Worm (Caenorhabditis elegans) whole organism, L2 larva: ENCODE results near the gene cyp-35B3.

ENCODE experiments used
- C34F6.9 ChIP-seq: fragments of 150-350 bp; optimal IDR thresholded peaks from 2 replicates; lab custom pipeline; 2014; ENCODE audit warnings: missing biosample characterization, missing genetic modification characterization
- R02D3.7 ChIP-seq: fragments of 150-350 bp; optimal IDR thresholded peaks from 2 replicates; lab custom pipeline; 2014; ENCODE audit warnings: missing biosample characterization, missing genetic modification characterization
- Y55F3AM.14 ChIP-seq: fragments of 200-800 bp; sonication (Bioruptor generic); optimal IDR thresholded peaks from 2 replicates; lab custom pipeline; 2018; ENCODE audit warnings: mild to moderate bottlenecking, missing genetic modification characterization, missing compliant biosample characterization
- ZK546.5 ChIP-seq: sonication (generic microtip); optimal IDR thresholded peaks from 2 replicates; lab custom pipeline; 2017; ENCODE audit warnings: missing biosample characterization, missing genetic modification characterization
- alr-1 ChIP-seq: fragments of 150-350 bp; optimal IDR thresholded peaks from 2 replicates; lab custom pipeline; 2014; ENCODE audit warnings: missing biosample characterization, missing genetic modification characterization
- aly-2 ChIP-seq: fragments of 150-350 bp; optimal IDR thresholded peaks from 2 replicates; lab custom pipeline; 2014; ENCODE audit warnings: missing biosample characterization, missing genetic modification characterization
- ama-1 ChIP-seq: fragments of 150-350 bp; optimal IDR thresholded peaks from 2 replicates; lab custom pipeline; 2018; ENCODE audit warnings: inconsistent platforms
- blmp-1 ChIP-seq: sonication (generic microtip); optimal IDR thresholded peaks from 2 replicates; lab custom pipeline; 2017; ENCODE audit warnings: missing genetic modification characterization, mild to moderate bottlenecking, missing compliant biosample characterization, antibody characterized with exemption, moderate library complexity; ENCODE audit not compliant: insufficient read depth
- ceh-16 ChIP-seq: fragments of 150-350 bp; optimal IDR thresholded peaks from 2 replicates; lab custom pipeline; 2014; ENCODE audit warnings: missing biosample characterization, missing genetic modification characterization
- ceh-82 ChIP-seq: fragments of 150-350 bp; optimal IDR thresholded peaks from 2 replicates; lab custom pipeline; 2014; ENCODE audit warnings: missing biosample characterization, missing genetic modification characterization
- elt-3 ChIP-seq: sonication (generic microtip); optimal IDR thresholded peaks from 2 replicates; lab custom pipeline; 2017; ENCODE audit warnings: missing biosample characterization, missing genetic modification characterization
- fos-1 ChIP-seq: fragments of 150-350 bp; optimal IDR thresholded peaks from 2 replicates; lab custom pipeline; 2014; ENCODE audit warnings: missing biosample characterization, missing genetic modification characterization
- lin-13 ChIP-seq: fragments of 150-350 bp; optimal IDR thresholded peaks from 2 replicates; lab custom pipeline; 2014; ENCODE audit warnings: missing biosample characterization, missing genetic modification reagents, missing genetic modification characterization
- lsy-2 ChIP-seq, 2 experiments: fragments of 150-350 bp in 1 of 2; sonication (generic microtip) in 1 of 2; optimal IDR thresholded peaks; 2 replicates each; lab custom pipeline; 2014 to 2017; ENCODE audit warnings: missing biosample characterization in 2 of 2, missing genetic modification characterization in 2 of 2
- mab-5 ChIP-seq: fragments of 150-350 bp; optimal IDR thresholded peaks from 2 replicates; lab custom pipeline; 2014; ENCODE audit warnings: missing biosample characterization, missing genetic modification characterization
- nhr-10 ChIP-seq: sonication (generic microtip); optimal IDR thresholded peaks from 2 replicates; lab custom pipeline; 2017; ENCODE audit warnings: missing biosample characterization, missing genetic modification characterization
- nhr-23 ChIP-seq: fragments of 150-350 bp; optimal IDR thresholded peaks from 2 replicates; lab custom pipeline; 2014; ENCODE audit warnings: missing biosample characterization, missing genetic modification reagents, missing genetic modification characterization
- nhr-237 ChIP-seq: fragments of 150-350 bp; optimal IDR thresholded peaks from 2 replicates; lab custom pipeline; 2014; ENCODE audit warnings: missing biosample characterization, missing genetic modification characterization
- nhr-6 ChIP-seq: fragments of 150-350 bp; optimal IDR thresholded peaks from 2 replicates; lab custom pipeline; 2014; ENCODE audit warnings: missing biosample characterization, missing genetic modification characterization
- peb-1 ChIP-seq: fragments of 150-350 bp; optimal IDR thresholded peaks from 2 replicates; lab custom pipeline; 2014; ENCODE audit warnings: missing biosample characterization, missing genetic modification characterization
- sem-4 ChIP-seq: fragments of 150-350 bp; optimal IDR thresholded peaks from 2 replicates; lab custom pipeline; 2014; ENCODE audit warnings: missing biosample characterization, missing genetic modification reagents, missing genetic modification characterization
- sma-9 ChIP-seq, 2 experiments: fragments of 150-350 bp in 1 of 2; sonication (generic microtip) in 1 of 2; optimal IDR thresholded peaks; 2 replicates each; lab custom pipeline; 2014 to 2016; ENCODE audit warnings: missing genetic modification characterization in 2 of 2, mild to moderate bottlenecking in 1 of 2, missing biosample characterization in 1 of 2, missing compliant biosample characterization in 1 of 2, missing genetic modification reagents in 1 of 2, moderate library complexity in 1 of 2
- snpc-4 ChIP-seq: fragments of 150-350 bp; optimal IDR thresholded peaks from 2 replicates; lab custom pipeline; 2014; ENCODE audit warnings: missing biosample characterization, missing genetic modification characterization
- unc-55 ChIP-seq: fragments of 150-350 bp; sonication (generic microtip); optimal IDR thresholded peaks from 3 replicates; lab custom pipeline; 2014; ENCODE audit warnings: missing biosample characterization, missing genetic modification reagents, missing genetic modification characterization
- ztf-1 ChIP-seq: fragments of 200-800 bp; sonication (Bioruptor generic); conservative IDR thresholded peaks from 2 replicates; pipeline ENCODE4 v1.3.6; 2022; ENCODE audit warnings: missing genetic modification characterization, missing compliant biosample characterization

cyp-35B3 gene

DNA sequence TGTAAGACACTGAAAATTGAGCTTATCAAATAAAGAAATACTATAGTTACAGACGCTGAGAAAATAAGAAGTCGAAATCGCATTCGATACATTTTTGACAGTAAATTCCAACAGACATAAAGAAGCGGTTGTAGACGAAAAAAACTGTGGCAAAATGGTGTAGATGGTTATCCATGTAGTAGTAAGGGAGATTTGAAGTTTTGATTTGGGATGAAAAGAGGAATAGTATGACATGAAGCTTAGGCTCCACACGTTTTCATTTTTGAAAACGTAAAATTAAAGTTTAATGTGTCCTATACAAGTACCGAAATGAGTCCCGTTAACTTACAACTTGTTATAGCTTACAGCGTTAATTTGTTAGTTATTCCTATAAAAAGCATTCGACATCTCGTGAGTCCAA is 48.9 kb downstream of the cyp-35B3 start, which contains the start of gene K09D9.9:
Gene K09D9.9, minus strand, starts transcription at position 101 of the 400 bp plus-strand sequence.
- TF ChIP-seq unc-55 (no peak), ZK546.5 (no peak), ceh-82 (tag; lab: Kevin White, UChicago) (no peak), nhr-6 (tag; lab: Kevin White, UChicago) (no peak), ceh-16 (tag; lab: Kevin White, UChicago) (no peak), mab-5 (tag; lab: Kevin White, UChicago) (no peak), ztf-1 (no peak), sem-4 (no peak), C34F6.9 (tag; lab: Kevin White, UChicago) (no peak), ama-1 (lab: Kevin White, UChicago) (no peak), lin-13 (GFP tag; lab: Kevin White, UChicago) (no peak), nhr-10 (tag; lab: Kevin White, UChicago) (no peak), nhr-237 (tag; lab: Kevin White, UChicago) (no peak), aly-2 (tag; lab: Kevin White, UChicago) (no peak), Y55F3AM.14 (no peak)

DNA sequence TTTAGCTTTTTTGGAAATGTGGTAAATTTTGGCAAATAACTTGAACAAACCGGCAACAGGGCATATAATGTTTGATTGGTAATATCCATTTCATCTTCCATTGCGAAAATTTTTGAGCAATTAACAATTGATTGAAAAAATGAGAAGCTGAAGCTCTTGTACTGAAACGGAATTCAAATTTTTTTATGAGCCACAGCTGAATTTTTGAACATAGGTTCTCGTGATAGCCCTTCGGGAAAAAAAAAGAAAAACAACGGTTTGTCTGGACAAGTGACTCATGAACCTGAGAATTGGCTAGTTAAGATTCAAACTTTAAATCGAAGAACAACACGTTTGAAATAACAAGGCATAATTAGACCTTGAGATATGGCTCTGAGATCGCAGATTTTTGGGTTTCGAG is 50.7 kb downstream of the cyp-35B3 start, which contains the start of gene srx-62:
Gene srx-62, minus strand, starts transcription at position 101 of the 400 bp plus-strand sequence.
- no peak for TF ChIP-seq elt-3 (tag; lab: Kevin White, UChicago)
- no peak for TF ChIP-seq blmp-1 (tag; lab: Kevin White, UChicago)
- no peak for TF ChIP-seq peb-1 (tag; lab: Kevin White, UChicago)
- TF ChIP-seq ztf-1: no peak
- TF ChIP-seq snpc-4 (tag; lab: Kevin White, UChicago): no peak
- no peak for TF ChIP-seq fos-1 (tag; lab: Kevin White, UChicago)
- no peak for TF ChIP-seq lsy-2 (tag; optimal IDR thresholded peaks at IDR 0.05; lab: Kevin White, UChicago)
- no peak for TF ChIP-seq sem-4
- no peak for TF ChIP-seq alr-1 (tag; lab: Kevin White, UChicago)
- no peak for TF ChIP-seq nhr-23 (tag; lab: Kevin White, UChicago)
- TF ChIP-seq sma-9 (GFP tag; optimal IDR thresholded peaks at IDR 0.05; lab: Kevin White, UChicago): no peak
- no peak for TF ChIP-seq sma-9 (tag; optimal IDR thresholded peaks at IDR 0.05; lab: Kevin White, UChicago)
- no peak for TF ChIP-seq R02D3.7 (tag; lab: Kevin White, UChicago)
